Worm (Caenorhabditis elegans) whole organism, early embryonic: ENCODE measurements around the gene C05B5.17.

Experiments used
- B0310.2 ChIP-seq: sonication (generic microtip); optimal IDR thresholded peaks from 2 replicates; lab custom pipeline; 2016; ENCODE audit warnings: mild to moderate bottlenecking, missing genetic modification characterization, missing compliant biosample characterization
- F13C5.2 ChIP-seq: sonication (generic microtip); optimal IDR thresholded peaks from 2 replicates; lab custom pipeline; 2017; ENCODE audit warnings: mild to moderate bottlenecking, missing genetic modification characterization, inconsistent platforms, missing compliant biosample characterization
- aly-1 ChIP-seq: sonication (generic microtip); optimal IDR thresholded peaks from 2 replicates; lab custom pipeline; 2016; ENCODE audit warnings: missing genetic modification characterization, missing compliant biosample characterization
- ama-1 ChIP-seq: fragments of 150-350 bp; optimal IDR thresholded peaks from 2 replicates; lab custom pipeline; 2014
- ceh-13 ChIP-seq: fragments of 200-800 bp; sonication (Bioruptor generic); optimal IDR thresholded peaks from 2 replicates; lab custom pipeline; 2018; ENCODE audit warnings: mild to moderate bottlenecking, missing genetic modification characterization, missing compliant biosample characterization
- ceh-36 ChIP-seq: sonication (generic microtip); optimal IDR thresholded peaks from 2 replicates; lab custom pipeline; 2016; ENCODE audit warnings: missing genetic modification characterization, inconsistent platforms, missing compliant biosample characterization
- ets-7 ChIP-seq: sonication (generic microtip); optimal IDR thresholded peaks from 2 replicates; lab custom pipeline; 2016; ENCODE audit warnings: missing genotype, missing genetic modification characterization, missing compliant biosample characterization
- flt-1 ChIP-seq: fragments of 200-800 bp; sonication (Bioruptor generic); IDR thresholded peaks from 2 replicates; pipeline ENCODE4 v1.3.6; 2022; ENCODE audit warnings: missing genetic modification characterization, missing compliant biosample characterization
- hmbx-1 ChIP-seq: sonication (generic microtip); optimal IDR thresholded peaks from 2 replicates; lab custom pipeline; 2016; ENCODE audit warnings: mild to moderate bottlenecking, missing genetic modification characterization, missing compliant biosample characterization
- hmg-4 ChIP-seq: fragments of 200-800 bp; sonication (Bioruptor generic); optimal IDR thresholded peaks from 2 replicates; lab custom pipeline; 2018; ENCODE audit warnings: mild to moderate bottlenecking, missing genetic modification characterization, missing compliant biosample characterization
- hnd-1 ChIP-seq: sonication (generic microtip); optimal IDR thresholded peaks from 2 replicates; lab custom pipeline; 2016; ENCODE audit warnings: missing genetic modification characterization, missing compliant biosample characterization
- pes-1 ChIP-seq: fragments of 200-800 bp; sonication (Bioruptor generic); IDR thresholded peaks from 2 replicates; pipeline ENCODE4 v1.3.6; 2022; ENCODE audit warnings: missing genetic modification reagents, missing genetic modification characterization, missing compliant biosample characterization
- scrt-1 ChIP-seq: fragments of 200-800 bp; sonication (Bioruptor generic); IDR thresholded peaks from 2 replicates; pipeline ENCODE4 v1.3.6; 2022; ENCODE audit warnings: missing genetic modification characterization, missing compliant biosample characterization
- sea-1 ChIP-seq: fragments of 200-800 bp; sonication (Bioruptor generic); conservative IDR thresholded peaks from 2 replicates; pipeline ENCODE4 v1.3.6; 2022; ENCODE audit warnings: missing genetic modification characterization, missing compliant biosample characterization
- tbx-11 ChIP-seq: fragments of 200-800 bp; sonication (Bioruptor generic); IDR thresholded peaks from 2 replicates; pipeline ENCODE4 v1.3.6; 2022; ENCODE audit warnings: missing genetic modification characterization, missing compliant biosample characterization
- tbx-37 ChIP-seq: fragments of 200-800 bp; sonication (Bioruptor generic); conservative IDR thresholded peaks from 2 replicates; pipeline ENCODE4 v1.3.6; 2022; ENCODE audit warnings: missing genetic modification reagents, missing genetic modification characterization, missing compliant biosample characterization
- tra-4 ChIP-seq: sonication (generic microtip); optimal IDR thresholded peaks from 2 replicates; lab custom pipeline; 2017; ENCODE audit warnings: missing genetic modification characterization, missing compliant biosample characterization

The C05B5.17 gene

DNA sequence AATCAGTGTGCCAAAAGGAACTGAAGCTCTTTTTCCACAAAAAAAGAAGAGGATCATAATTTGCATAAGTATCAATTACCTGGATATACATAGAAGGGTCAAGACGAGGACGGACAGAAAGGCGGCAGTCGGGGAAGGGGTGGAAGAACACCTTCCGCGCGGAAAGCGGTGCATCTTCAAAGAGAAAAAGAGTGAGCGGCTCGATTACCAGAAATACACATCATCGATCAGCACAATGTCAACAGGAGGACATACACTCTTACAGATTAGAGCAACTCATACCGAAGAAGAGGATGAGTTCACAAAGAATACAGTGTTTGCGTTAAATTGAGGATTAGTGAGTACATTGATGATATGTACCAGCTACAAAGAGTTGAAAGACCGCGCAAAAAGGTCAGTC, 29.8 kb downstream of the C05B5.17 start:
- no peak for TF ChIP-seq tbx-37 (GFP tag; lab: Robert Waterston, UW)
- TF ChIP-seq hmbx-1 (tag; lab: Kevin White, UChicago), result no peak
- TF ChIP-seq pes-1 (GFP tag; lab: Robert Waterston, UW), result no peak
- no peak for TF ChIP-seq sea-1 (GFP tag; lab: Robert Waterston, UW)
- peak; percentile 43 for TF ChIP-seq hmg-4
- TF ChIP-seq F13C5.2 (tag; lab: Kevin White, UChicago), result no peak
- TF ChIP-seq flt-1 (GFP tag; lab: Robert Waterston, UW), result no peak

DNA sequence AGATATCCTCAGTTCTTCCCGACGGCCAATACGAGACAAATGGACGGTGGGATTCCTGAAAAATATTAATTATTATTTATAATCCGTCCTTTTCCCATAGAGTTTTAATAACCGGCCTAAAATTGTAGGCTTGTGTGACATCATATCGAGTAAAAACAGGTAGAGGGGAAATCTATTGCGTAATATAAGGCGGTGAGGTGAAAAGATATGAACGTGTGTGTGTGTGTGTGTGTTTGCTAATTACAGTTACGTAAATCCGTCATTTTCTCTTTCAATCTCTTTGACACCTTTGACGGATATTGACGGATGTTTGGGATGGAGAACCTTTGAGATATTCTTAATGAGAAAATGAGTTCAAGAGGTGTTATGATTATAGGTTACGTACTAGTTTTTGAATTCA, 33.7 kb downstream of the C05B5.17 start:
- TF ChIP-seq hnd-1 (tag; lab: Kevin White, UChicago), result no peak
- 0 out of 2 replicates have a peak, but pooled peaks have one; percentile 15 for TF ChIP-seq pes-1 (GFP tag; lab: Robert Waterston, UW)
- TF ChIP-seq sea-1 (GFP tag; lab: Robert Waterston, UW), result no peak
- TF ChIP-seq ceh-36 (tag; lab: Kevin White, UChicago), result peak; percentile 58

DNA sequence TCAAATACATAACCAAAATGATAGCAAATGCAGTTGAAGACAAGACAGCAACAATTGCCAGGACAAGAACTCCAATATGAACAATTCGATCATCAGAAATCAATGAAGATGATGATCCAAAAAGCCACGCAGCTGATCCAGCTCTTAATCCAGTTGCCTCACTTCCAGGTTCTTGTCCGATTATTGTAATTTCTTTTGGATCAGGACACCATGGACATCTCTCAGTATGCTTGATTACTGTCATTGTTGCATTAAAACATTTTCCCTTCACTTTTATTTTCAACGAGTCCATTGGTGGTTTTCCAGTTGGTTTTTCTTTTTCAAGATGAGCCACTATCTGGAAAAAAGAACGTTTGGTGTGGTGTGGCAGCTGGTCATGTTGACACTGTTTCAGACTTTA, 34.7 kb downstream of the C05B5.17 start:
- TF ChIP-seq flt-1 (GFP tag; lab: Robert Waterston, UW) (no peak), B0310.2 (no peak), tbx-37 (GFP tag; lab: Robert Waterston, UW) (no peak), hmg-4 (no peak), hnd-1 (tag; lab: Kevin White, UChicago) (no peak), scrt-1 (GFP tag; lab: Robert Waterston, UW) (no peak), ceh-13 (no peak)

DNA sequence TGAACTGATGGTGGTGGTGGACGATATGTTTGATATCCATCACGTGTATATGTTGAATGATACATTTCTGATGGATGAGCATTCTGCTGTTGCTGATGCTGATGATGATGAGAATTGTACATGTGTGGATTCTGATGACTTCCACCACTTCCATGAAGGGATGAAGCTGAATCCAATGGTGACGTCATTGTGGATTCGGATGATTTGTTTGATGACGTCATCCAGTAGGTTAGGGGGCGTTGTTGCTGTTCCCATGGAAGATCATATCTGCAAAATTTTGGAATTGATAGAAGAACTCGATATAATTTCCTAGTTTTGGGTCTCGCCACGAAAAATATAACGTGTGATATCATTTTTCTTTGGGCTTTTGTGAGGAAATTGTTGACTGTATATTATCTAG, 35.7 kb downstream of the C05B5.17 start:
- TF ChIP-seq ceh-36 (tag; lab: Kevin White, UChicago) (no peak), tra-4 (tag; lab: Kevin White, UChicago) (no peak), aly-1 (tag; lab: Kevin White, UChicago) (no peak), B0310.2 (no peak), ceh-13 (no peak), sea-1 (GFP tag; lab: Robert Waterston, UW) (no peak), ama-1 (lab: Kevin White, UChicago) (no peak), hmbx-1 (tag; lab: Kevin White, UChicago) (no peak), scrt-1 (GFP tag; lab: Robert Waterston, UW) (no peak), pes-1 (GFP tag; lab: Robert Waterston, UW) (no peak), ets-7 (tag; lab: Kevin White, UChicago) (no peak), hmg-4 (no peak), hnd-1 (tag; lab: Kevin White, UChicago) (no peak), tbx-37 (GFP tag; lab: Robert Waterston, UW) (no peak), tbx-11 (no peak), F13C5.2 (tag; lab: Kevin White, UChicago) (no peak)

DNA sequence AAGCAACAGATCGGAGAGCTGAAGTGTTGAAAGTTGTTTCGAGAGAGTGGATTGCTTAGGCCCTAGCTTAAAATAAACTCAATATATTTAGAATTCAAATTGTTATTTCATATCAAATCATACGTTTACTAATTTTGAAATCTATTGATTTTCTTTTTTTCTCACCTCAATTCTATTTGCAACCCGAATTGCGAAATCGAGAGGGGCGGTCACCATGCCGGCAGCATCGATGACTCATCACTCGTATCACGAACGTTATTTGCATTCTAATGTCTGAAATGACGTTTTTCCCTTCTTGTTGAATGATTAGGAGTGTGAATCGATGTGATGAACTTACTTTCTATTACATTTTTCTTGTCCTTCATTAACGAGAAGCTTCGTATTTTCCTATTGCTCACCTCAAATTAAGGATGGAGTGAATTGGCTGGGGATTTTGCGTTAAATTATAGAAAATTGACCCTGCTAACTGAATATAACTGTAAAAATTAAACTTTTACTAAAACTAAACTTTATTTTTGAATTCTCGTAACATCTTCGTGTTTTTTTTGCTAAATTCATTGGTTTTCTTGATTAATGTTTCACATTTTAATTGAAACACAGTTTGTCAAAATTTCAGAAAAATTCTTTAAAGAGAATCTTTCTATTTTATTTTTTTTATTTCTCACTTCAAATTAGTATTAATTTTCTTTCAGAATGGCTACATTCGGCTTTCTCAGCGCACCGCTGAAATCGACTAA, 42.3 kb downstream of the C05B5.17 start, which contains the start of gene alx-1:
Gene alx-1, plus strand, starts transcription at position 687 of the 737 bp plus-strand sequence.
- TF ChIP-seq ets-7 (tag; lab: Kevin White, UChicago) (no peak), tbx-37 (GFP tag; lab: Robert Waterston, UW) (no peak), ceh-13 (no peak), tbx-11 (no peak), hmbx-1 (tag; lab: Kevin White, UChicago) (no peak), sea-1 (GFP tag; lab: Robert Waterston, UW) (no peak), hnd-1 (tag; lab: Kevin White, UChicago) (no peak)

DNA sequence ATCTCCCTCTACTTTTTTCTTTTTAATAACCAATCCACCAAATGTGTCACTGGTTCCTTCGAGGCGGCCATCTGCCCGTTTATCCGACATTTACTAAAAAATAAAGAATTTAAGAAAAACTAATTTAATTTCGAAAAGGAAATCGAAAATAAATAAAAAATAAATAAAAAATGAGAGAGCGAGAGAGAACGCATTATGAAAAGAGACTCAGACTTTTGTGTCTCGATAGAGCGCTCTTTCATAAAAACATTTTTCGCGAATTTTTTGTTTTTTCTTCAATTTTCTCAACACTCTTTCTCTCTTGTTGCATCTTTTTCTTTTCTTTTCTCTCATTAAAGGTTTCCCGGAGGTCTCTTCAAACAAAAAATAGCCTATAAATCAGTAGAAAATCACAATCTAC, 43.0 kb downstream of the C05B5.17 start, which contains the start of gene mog-1:
Gene mog-1, minus strand, starts transcription at position 93 of the 400 bp plus-strand sequence.
- no peak for TF ChIP-seq tbx-37 (GFP tag; lab: Robert Waterston, UW)
- TF ChIP-seq pes-1 (GFP tag; lab: Robert Waterston, UW), result no peak
- TF ChIP-seq tra-4 (tag; lab: Kevin White, UChicago), result no peak
- no peak for TF ChIP-seq hnd-1 (tag; lab: Kevin White, UChicago)
- TF ChIP-seq ceh-13, result no peak
- no peak for TF ChIP-seq F13C5.2 (tag; lab: Kevin White, UChicago)
- no peak for TF ChIP-seq B0310.2
- TF ChIP-seq ets-7 (tag; lab: Kevin White, UChicago), result no peak
- TF ChIP-seq scrt-1 (GFP tag; lab: Robert Waterston, UW), result no peak
- no peak for TF ChIP-seq flt-1 (GFP tag; lab: Robert Waterston, UW)
- TF ChIP-seq aly-1 (tag; lab: Kevin White, UChicago), result no peak
- TF ChIP-seq ama-1 (lab: Kevin White, UChicago), result no peak
- TF ChIP-seq tbx-11, result no peak
- TF ChIP-seq hmg-4, result no peak
- no peak for TF ChIP-seq hmbx-1 (tag; lab: Kevin White, UChicago)

DNA sequence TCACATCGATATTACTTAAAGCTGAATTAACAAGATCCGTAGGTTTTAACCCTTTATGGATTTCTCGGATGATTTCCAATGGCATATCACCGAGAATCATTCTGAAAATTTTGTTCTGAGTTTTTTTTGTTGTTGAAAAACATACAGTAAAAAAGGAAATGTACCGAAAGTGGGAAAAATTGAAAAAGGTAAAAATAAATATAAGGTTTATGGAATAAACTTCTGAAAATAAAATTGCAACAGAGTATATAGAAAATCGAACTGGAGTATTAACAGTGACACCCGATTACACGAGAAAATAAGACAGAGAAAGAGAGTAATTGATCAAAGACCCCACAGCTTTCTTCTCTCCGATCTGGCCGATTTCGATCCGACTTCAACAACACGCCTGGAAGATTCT, 47.3 kb downstream of the C05B5.17 start, which contains the start of gene K03H1.11:
Gene K03H1.11, minus strand, starts transcription at position 101 of the 400 bp plus-strand sequence.
- no peak for TF ChIP-seq hnd-1 (tag; lab: Kevin White, UChicago)
- no peak for TF ChIP-seq ets-7 (tag; lab: Kevin White, UChicago)
- no peak for TF ChIP-seq tbx-11
- TF ChIP-seq ceh-36 (tag; lab: Kevin White, UChicago), result no peak
- no peak for TF ChIP-seq hmg-4
- no peak for TF ChIP-seq flt-1 (GFP tag; lab: Robert Waterston, UW)
- no peak for TF ChIP-seq tbx-37 (GFP tag; lab: Robert Waterston, UW)
- TF ChIP-seq aly-1 (tag; lab: Kevin White, UChicago), result no peak
- no peak for TF ChIP-seq F13C5.2 (tag; lab: Kevin White, UChicago)
- no peak for TF ChIP-seq hmbx-1 (tag; lab: Kevin White, UChicago)
